Fruit fly (Drosophila melanogaster): ENCODE measurements around the gene lmgB.

Gene lmgB

dm6 chr2L:8534515-8535295 lies 6.3 kb upstream of the lmgB start (continued):
- peak; percentile 45; the same call in 1 of the 3 replicates for TF ChIP-seq Doc3 (GFP tag; IDR thresholded peaks at IDR 0.05; ENCODE audit: partially characterized antibody)
- no peak for TF ChIP-seq gro (GFP tag; optimal IDR thresholded peaks at IDR 0.05)
- no peak for TF ChIP-seq pita (GFP tag; optimal IDR thresholded peaks at IDR 0.05)
- peak; percentile 28 for TF ChIP-seq pros (GFP tag; optimal IDR thresholded peaks at IDR 0.05)
- TF ChIP-seq Fer1 (GFP tag; optimal IDR thresholded peaks at IDR 0.05) = peak; percentile 94
- TF ChIP-seq Mrtf (GFP tag; IDR thresholded peaks at IDR 0.05) = peak; percentile 92
- 0 out of 2 replicates have a peak, but pooled peaks have one; percentile 33 for TF ChIP-seq toy (GFP tag; IDR thresholded peaks at IDR 0.05)
- TF ChIP-seq Gug (GFP tag; IDR thresholded peaks at IDR 0.05) = peak; percentile 88
- TF ChIP-seq CG10321 (GFP tag; IDR thresholded peaks at IDR 0.05) = peak; percentile 73
- peak; percentile 93 for TF ChIP-seq CG9817 (tag; optimal IDR thresholded peaks at IDR 0.05)
- peak; percentile 88 for TF ChIP-seq gt (GFP tag; IDR thresholded peaks at IDR 0.05)
- TF ChIP-seq mam (GFP tag; optimal IDR thresholded peaks at IDR 0.05) = peak; percentile 79
- TF ChIP-seq tgo (GFP tag; IDR thresholded peaks at IDR 0.05) = peak; percentile 94
- no peak for TF ChIP-seq exex (tag; optimal IDR thresholded peaks at IDR 0.05)
- TF ChIP-seq Max (GFP tag; optimal IDR thresholded peaks at IDR 0.05) = peak; percentile 94
- peak; percentile 68; the same call in 1 of the 3 replicates for TF ChIP-seq C15 (GFP tag; IDR thresholded peaks at IDR 0.05)
- peak; percentile 71 for TF ChIP-seq CG4282 (GFP tag; optimal IDR thresholded peaks at IDR 0.05)
- peak; percentile 81 for TF ChIP-seq sob (GFP tag; IDR thresholded peaks at IDR 0.05)
- peak; percentile 94 for TF ChIP-seq ase (GFP tag; IDR thresholded peaks at IDR 0.05)
- TF ChIP-seq CG6254 (GFP tag; optimal IDR thresholded peaks at IDR 0.05) = peak; percentile 94
- no peak for TF ChIP-seq CG8478 (optimal IDR thresholded peaks at IDR 0.05)
- no peak for TF ChIP-seq Sin3A (optimal IDR thresholded peaks at IDR 0.05)
- TF ChIP-seq CG10209 (GFP tag; optimal IDR thresholded peaks at IDR 0.05) = peak; percentile 92
- TF ChIP-seq eyg (GFP tag; optimal IDR thresholded peaks at IDR 0.05) = peak; percentile 31
- peak; percentile 99 for TF ChIP-seq Sox102F (GFP tag; optimal IDR thresholded peaks at IDR 0.05)
- TF ChIP-seq CG15601 (tag; optimal IDR thresholded peaks at IDR 0.05) = peak; percentile 96
- peak; percentile 91 for TF ChIP-seq CG4820 (GFP tag; optimal IDR thresholded peaks at IDR 0.05)
- peak; percentile 97 for TF ChIP-seq tap (tag; optimal IDR thresholded peaks at IDR 0.05)
- peak; percentile 95 for TF ChIP-seq grn (GFP tag; optimal IDR thresholded peaks at IDR 0.05)
- TF ChIP-seq lilli (GFP tag; optimal IDR thresholded peaks at IDR 0.05) = peak; percentile 89
- peak; percentile 90 for TF ChIP-seq CG12942 (GFP tag; optimal IDR thresholded peaks at IDR 0.05)
- no peak for TF ChIP-seq Gsc (GFP tag; IDR thresholded peaks at IDR 0.05)
- peak; percentile 47 for TF ChIP-seq psq (GFP tag; optimal IDR thresholded peaks at IDR 0.05)
- peak; percentile 70 for TF ChIP-seq Side (GFP tag; optimal IDR thresholded peaks at IDR 0.05)
- TF ChIP-seq CG6854 (GFP tag; optimal IDR thresholded peaks at IDR 0.05) = peak; percentile 87
- TF ChIP-seq shn (GFP tag; optimal IDR thresholded peaks at IDR 0.05) = peak; percentile 66
- no peak for TF ChIP-seq br (optimal IDR thresholded peaks at IDR 0.05)
- peak; percentile 86 for TF ChIP-seq CG43689 (GFP tag; IDR thresholded peaks at IDR 0.05)
- TF ChIP-seq usp (GFP tag; optimal IDR thresholded peaks at IDR 0.05) = no peak
- peak; percentile 90; the same call in 3 of the 4 replicates for TF ChIP-seq chinmo (GFP tag; IDR thresholded peaks at IDR 0.05; ENCODE audit: partially characterized antibody)
- TF ChIP-seq D (optimal IDR thresholded peaks at IDR 0.05) = no peak
- peak; percentile 96 for TF ChIP-seq D (GFP tag; optimal IDR thresholded peaks at IDR 0.05)
- peak; percentile 96 for TF ChIP-seq CG2875 (GFP tag; optimal IDR thresholded peaks at IDR 0.05)
- no peak for TF ChIP-seq dan (GFP tag; IDR thresholded peaks at IDR 0.05)
- peak; percentile 73 for TF ChIP-seq CG8765 (GFP tag; IDR thresholded peaks at IDR 0.05)
- peak; percentile 46 for TF ChIP-seq Bteb2 (GFP tag; optimal IDR thresholded peaks at IDR 0.05)
- peak; percentile 79 for TF ChIP-seq jumu (GFP tag; optimal IDR thresholded peaks at IDR 0.05)
- TF ChIP-seq CHES-1-like (GFP tag; optimal IDR thresholded peaks at IDR 0.05) = peak; percentile 42
- TF ChIP-seq btn (GFP tag; optimal IDR thresholded peaks at IDR 0.05) = peak; percentile 30
- TF ChIP-seq CG8944 (GFP tag; optimal IDR thresholded peaks at IDR 0.05) = peak; percentile 69
- TF ChIP-seq dysf (GFP tag; IDR thresholded peaks at IDR 0.05) = peak; percentile 95
- peak; percentile 92 for TF ChIP-seq Aef1 (GFP tag; IDR thresholded peaks at IDR 0.05)
